Worm (Caenorhabditis elegans) whole organism, L3 larva: ENCODE results near the gene K04G11.3.

Experiments
- ama-1 ChIP-seq: fragments of 150-350 bp; optimal IDR thresholded peaks from 2 replicates; lab custom pipeline; 2018
- ceh-16 ChIP-seq: sonication (generic microtip); optimal IDR thresholded peaks from 2 replicates; lab custom pipeline; 2017; ENCODE audit warnings: missing biosample characterization, missing genetic modification characterization
- elt-3 ChIP-seq, 3 experiments: fragments of 150-350 bp in 1 of 3; sonication (generic microtip) in 2 of 3; optimal IDR thresholded peaks; 2 replicates in 2 of 3; 4 replicates in 1 of 3; lab custom pipeline; 2014 to 2017; ENCODE audit warnings: missing biosample characterization in 3 of 3, missing genetic modification characterization in 3 of 3
- hmg-11 ChIP-seq: sonication (generic microtip); optimal IDR thresholded peaks from 2 replicates; lab custom pipeline; 2016; ENCODE audit warnings: missing genetic modification characterization, missing compliant biosample characterization
- nhr-11 ChIP-seq: fragments of 150-350 bp; optimal IDR thresholded peaks from 2 replicates; lab custom pipeline; 2014; ENCODE audit warnings: missing biosample characterization, missing genetic modification characterization
- pha-4 ChIP-seq: fragments of 150-350 bp; optimal IDR thresholded peaks from 2 replicates; lab custom pipeline; 2014; ENCODE audit warnings: missing biosample characterization, missing genetic modification reagents, missing genetic modification characterization
- tbx-2 ChIP-seq: sonication (generic microtip); optimal IDR thresholded peaks from 2 replicates; lab custom pipeline; 2016; ENCODE audit warnings: mild to moderate bottlenecking, missing genetic modification characterization, missing compliant biosample characterization
- unc-62 ChIP-seq: fragments of 150-350 bp; sonication (generic microtip); optimal IDR thresholded peaks from 4 replicates; lab custom pipeline; 2014; ENCODE audit warnings: missing biosample characterization, missing genetic modification reagents, missing genetic modification characterization
- ztf-11 ChIP-seq: fragments of 150-350 bp; optimal IDR thresholded peaks from 2 replicates; lab custom pipeline; 2014; ENCODE audit warnings: missing biosample characterization, missing genetic modification characterization

ce11 chrX:14316132-14316531 lies 31.3 kb downstream of the K04G11.3 start:
- TF ChIP-seq elt-3 (tag; optimal IDR thresholded peaks at IDR 0.05; lab: Kevin White, UChicago) (no peak), unc-62 (GFP tag; lab: Kevin White, UChicago) (no peak), hmg-11 (no peak), ama-1 (lab: Kevin White, UChicago) (no peak), tbx-2 (tag; lab: Kevin White, UChicago) (no peak), ceh-16 (no peak), nhr-11 (tag; lab: Kevin White, UChicago) (no peak), ztf-11 (no peak), pha-4 (no peak)
